Worm (Caenorhabditis elegans) whole organism, dauer: ENCODE results near the gene T19D2.13.

Experiments
- unc-62 ChIP-seq: sonication (generic microtip); optimal IDR thresholded peaks from 2 replicates; lab custom pipeline; 2017; ENCODE audit warnings: missing biosample characterization, missing genetic modification reagents, missing genetic modification characterization

The T19D2.13 gene

ce11 chrX:3942267-3942666 is at the start of gene T19D2.13:
Gene T19D2.13, minus strand, starts transcription at chrX:3942367.
- TF ChIP-seq unc-62 (GFP tag; lab: Kevin White, UChicago), result no peak

- TF ChIP-seq unc-62 (GFP tag; lab: Kevin White, UChicago), result no peak
Observed at ce11 chrX:3991652-3992051, 49.5 kb upstream of the T19D2.13 start.

- TF ChIP-seq unc-62 (GFP tag; lab: Kevin White, UChicago), result no peak
Observed at ce11 chrX:3990941-3991340, 48.8 kb upstream of the T19D2.13 start.

DNA sequence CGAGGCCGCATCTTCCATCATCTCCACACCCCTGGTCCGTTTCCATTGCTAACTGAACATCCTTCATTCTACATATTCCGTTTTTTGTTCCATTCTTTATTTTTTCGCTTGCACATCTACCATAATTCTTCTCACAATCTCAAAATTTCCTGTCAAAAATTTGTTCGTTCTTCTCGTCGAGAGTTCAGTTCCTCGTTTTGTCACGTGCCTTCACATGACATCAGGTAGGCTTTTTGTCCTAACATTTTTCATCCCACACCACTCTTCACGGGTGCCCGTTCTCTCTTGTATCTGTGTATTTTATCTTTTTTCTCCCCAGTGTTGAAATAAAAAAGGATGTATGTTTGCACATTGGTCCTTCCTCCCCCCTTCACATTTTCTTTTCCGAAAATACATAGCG is 48.3 kb upstream of the T19D2.13 start:
- no peak for TF ChIP-seq unc-62 (GFP tag; lab: Kevin White, UChicago)

DNA sequence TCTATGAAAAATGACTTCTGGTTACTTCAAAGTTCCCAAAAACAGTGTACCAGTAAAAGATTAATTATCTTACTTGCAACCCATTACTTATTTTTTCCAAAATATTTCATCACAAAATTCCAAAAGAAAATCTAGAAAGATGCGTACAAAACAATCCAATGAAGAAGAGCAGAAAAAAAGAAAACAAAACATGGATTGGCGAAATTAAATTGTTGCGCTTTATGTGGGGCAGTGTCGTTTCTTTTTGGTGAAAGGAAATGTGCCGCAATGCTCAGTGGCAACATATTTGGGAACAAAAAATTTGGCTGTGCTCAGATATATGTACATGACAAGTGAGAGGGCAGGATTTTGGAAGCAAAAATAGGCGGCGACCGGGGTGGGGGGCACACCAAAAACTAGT is 46.4 kb upstream of the T19D2.13 start:
- no peak for TF ChIP-seq unc-62 (GFP tag; lab: Kevin White, UChicago)

DNA sequence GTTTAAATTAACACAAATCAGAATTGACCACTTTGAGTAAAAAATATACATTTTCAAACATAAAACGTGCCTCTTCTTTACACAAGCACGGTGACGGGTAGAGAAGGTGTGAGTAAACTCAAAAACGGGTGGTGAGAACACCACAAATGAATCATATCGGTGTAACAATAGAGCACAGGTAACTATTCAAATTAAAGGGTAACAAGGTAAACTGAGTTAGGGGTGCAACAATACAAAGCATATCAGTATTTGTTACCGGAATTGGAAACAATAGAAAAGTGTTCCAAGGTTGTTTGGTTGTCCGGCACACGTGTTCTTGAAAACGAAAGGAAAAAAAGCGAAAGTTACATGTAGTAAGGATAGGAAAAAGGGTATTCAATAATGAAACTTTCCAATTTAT is 40.2 kb upstream of the T19D2.13 start:
- TF ChIP-seq unc-62 (GFP tag; lab: Kevin White, UChicago), result no peak

ce11 chrX:3979146-3979545 is 37.0 kb upstream of the T19D2.13 start:
- no peak for TF ChIP-seq unc-62 (GFP tag; lab: Kevin White, UChicago)

ce11 chrX:3977271-3977670 is 35.1 kb upstream of the T19D2.13 start:
- no peak for TF ChIP-seq unc-62 (GFP tag; lab: Kevin White, UChicago)

DNA sequence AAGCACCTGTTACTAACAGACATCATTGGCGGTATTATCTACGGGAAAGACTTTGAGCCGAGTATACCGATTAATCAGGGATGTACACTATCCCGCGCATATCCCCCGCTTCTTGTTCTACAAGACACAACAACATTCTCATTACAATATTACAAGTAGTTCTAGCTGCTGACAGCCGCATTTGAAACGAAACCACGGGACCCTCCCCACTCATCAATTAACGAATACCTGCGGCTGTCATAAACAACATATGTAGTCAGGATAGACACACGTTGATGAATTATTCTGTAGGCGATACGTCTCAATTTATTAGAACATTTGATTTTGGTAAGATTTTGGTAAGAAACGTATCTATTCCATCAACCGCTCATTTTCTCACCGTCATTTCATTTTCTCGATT is 34.6 kb upstream of the T19D2.13 start:
- no peak for TF ChIP-seq unc-62 (GFP tag; lab: Kevin White, UChicago)

ce11 chrX:3974160-3974559 is 32.0 kb upstream of the T19D2.13 start:
- no peak for TF ChIP-seq unc-62 (GFP tag; lab: Kevin White, UChicago)

DNA sequence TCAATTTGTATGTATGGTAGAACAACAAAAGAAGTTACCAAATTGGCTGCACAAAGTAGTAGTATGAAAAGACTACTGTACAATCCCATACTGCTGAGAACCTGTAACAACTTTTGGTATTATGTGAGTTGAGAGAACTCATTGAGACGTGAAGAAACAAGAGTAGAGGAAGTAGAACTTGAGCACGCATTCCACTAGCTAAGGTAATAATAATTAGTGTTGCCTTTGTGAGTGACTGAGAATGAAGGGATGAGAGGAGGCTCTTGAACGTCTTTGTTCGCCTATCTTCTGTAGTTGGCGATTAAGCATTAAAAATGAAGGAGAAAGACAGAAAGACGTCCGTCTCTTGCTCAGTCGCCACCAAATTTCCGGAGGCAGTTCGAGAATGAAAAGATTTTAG is 31.4 kb upstream of the T19D2.13 start, which contains the start of gene C16B8.4:
TSS of gene C16B8.4 (minus strand) at position 101 of the 400 bp plus-strand sequence.
- TF ChIP-seq unc-62 (GFP tag; lab: Kevin White, UChicago), result no peak

- TF ChIP-seq unc-62 (GFP tag; lab: Kevin White, UChicago), result no peak
Observed at ce11 chrX:3970786-3971185, 28.6 kb upstream of the T19D2.13 start.

- TF ChIP-seq unc-62 (GFP tag; lab: Kevin White, UChicago), result no peak
Observed at ce11 chrX:3969980-3970403, 27.8 kb upstream of the T19D2.13 start.

- TF ChIP-seq unc-62 (GFP tag; lab: Kevin White, UChicago), result no peak
Observed at ce11 chrX:3969353-3969752, 27.2 kb upstream of the T19D2.13 start.

ce11 chrX:3968209-3968960 is 26.2 kb upstream of the T19D2.13 start, which contains the start of gene C16B8.3:
Gene C16B8.3, minus strand, starts transcription at chrX:3968634.
- no peak for TF ChIP-seq unc-62 (GFP tag; lab: Kevin White, UChicago)

- no peak for TF ChIP-seq unc-62 (GFP tag; lab: Kevin White, UChicago)
Observed at ce11 chrX:3966332-3966731, 24.2 kb upstream of the T19D2.13 start, which contains the start of gene C16B8.2. Gene C16B8.2, minus strand, starts transcription at chrX:3966432.

DNA sequence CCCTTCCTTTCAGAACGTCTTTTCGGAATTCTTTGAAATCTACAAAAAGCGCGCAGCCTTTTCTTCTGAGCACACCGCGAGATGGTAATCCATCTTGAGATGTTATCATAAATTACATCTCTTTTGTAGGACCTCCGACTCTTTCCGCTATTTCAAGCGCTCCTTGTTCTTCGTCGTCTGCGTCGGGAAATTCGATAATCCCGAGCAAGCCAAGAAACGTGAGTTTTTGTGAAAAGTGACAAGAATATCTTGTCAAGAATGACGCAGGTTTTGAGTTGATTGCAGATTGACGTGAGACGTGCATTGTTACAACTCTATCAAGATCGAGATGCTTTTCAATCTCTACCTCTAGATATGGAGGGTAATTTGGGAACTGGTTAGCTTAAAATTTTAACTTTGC is 18.2 kb upstream of the T19D2.13 start:
- TF ChIP-seq unc-62 (GFP tag; lab: Kevin White, UChicago), result no peak
